Worm (Caenorhabditis elegans) whole organism, L4 larva: ENCODE results near the gene K05F6.12.

Source experiments
- F10B5.3 ChIP-seq: sonication (generic microtip); optimal IDR thresholded peaks from 2 replicates; lab custom pipeline; 2016; ENCODE audit warnings: mild to moderate bottlenecking, missing genetic modification characterization, missing compliant biosample characterization
- F37D6.2 ChIP-seq: sonication (generic microtip); optimal IDR thresholded peaks from 2 replicates; lab custom pipeline; 2016; ENCODE audit warnings: mild to moderate bottlenecking, missing genetic modification characterization, missing compliant biosample characterization
- F44E2.7 ChIP-seq: fragments of 200-800 bp; sonication (Bioruptor generic); IDR thresholded peaks from 2 replicates; pipeline ENCODE4 v2.1.2; 2022; ENCODE audit warnings: missing genetic modification characterization, missing compliant biosample characterization
- F49E8.2 ChIP-seq: sonication (generic microtip); optimal IDR thresholded peaks from 2 replicates; lab custom pipeline; 2016; ENCODE audit warnings: missing compliant biosample characterization, mild to moderate bottlenecking, missing genetic modification characterization, borderline replicate concordance
- T20F7.1 ChIP-seq: fragments of 200-800 bp; sonication (Bioruptor generic); optimal IDR thresholded peaks from 2 replicates; lab custom pipeline; 2018; ENCODE audit warnings: mild to moderate bottlenecking, missing genetic modification characterization, missing compliant biosample characterization
- T26A8.4 ChIP-seq: fragments of 200-800 bp; sonication (Bioruptor generic); IDR thresholded peaks from 2 replicates; pipeline ENCODE4 v1.3.6; 2022; ENCODE audit warnings: missing genetic modification characterization, missing compliant biosample characterization
- Y48G9A.11 ChIP-seq: fragments of 200-800 bp; sonication (Bioruptor generic); IDR thresholded peaks from 2 replicates; pipeline ENCODE4 v1.3.6; 2022; ENCODE audit warnings: missing genetic modification reagents, missing genetic modification characterization, missing compliant biosample characterization
- aha-1 ChIP-seq: fragments of 150-350 bp; peaks from one replicate; lab custom pipeline; 2014; ENCODE audit warnings: missing biosample characterization, missing genetic modification characterization
- aly-2 ChIP-seq: sonication (generic microtip); optimal IDR thresholded peaks from 2 replicates; lab custom pipeline; 2018; ENCODE audit warnings: missing biosample characterization, missing genetic modification characterization
- ama-1 ChIP-seq: fragments of 150-350 bp; optimal IDR thresholded peaks from 2 replicates; lab custom pipeline; 2014; ENCODE audit warnings: inconsistent platforms, mixed read lengths
- arid-1 ChIP-seq: fragments of 200-800 bp; sonication (Bioruptor generic); conservative IDR thresholded peaks from 2 replicates; pipeline ENCODE4 v1.3.6; 2022; ENCODE audit warnings: missing genetic modification reagents, missing genetic modification characterization, missing compliant biosample characterization
- attf-4 ChIP-seq: sonication (generic microtip); optimal IDR thresholded peaks from 3 replicates; lab custom pipeline; 2017; ENCODE audit warnings: missing biosample characterization, missing genetic modification characterization
- ces-1 ChIP-seq: fragments of 150-350 bp; sonication (generic microtip); optimal IDR thresholded peaks from 4 replicates; lab custom pipeline; 2014; ENCODE audit warnings: missing biosample characterization, missing genetic modification reagents, missing genetic modification characterization
- daf-19 ChIP-seq: fragments of 200-800 bp; sonication (Bioruptor generic); conservative IDR thresholded peaks from 2 replicates; pipeline ENCODE4 v1.3.6; 2022; ENCODE audit warnings: missing genetic modification characterization, missing compliant biosample characterization
- dmd-6 ChIP-seq: fragments of 200-800 bp; sonication (Bioruptor generic); IDR thresholded peaks from 2 replicates; pipeline ENCODE4 v1.3.6; 2022; ENCODE audit warnings: missing genetic modification reagents, missing genetic modification characterization, missing compliant biosample characterization
- dmd-9 ChIP-seq: fragments of 200-800 bp; sonication (Bioruptor generic); IDR thresholded peaks from 2 replicates; pipeline ENCODE4 v1.3.6; 2022; ENCODE audit warnings: missing genetic modification reagents, missing genetic modification characterization, missing compliant biosample characterization
- duxl-1 ChIP-seq: sonication (generic microtip); optimal IDR thresholded peaks from 2 replicates; lab custom pipeline; 2016; ENCODE audit warnings: mild to moderate bottlenecking, missing genetic modification characterization, moderate library complexity, missing compliant biosample characterization; ENCODE audit not compliant: poor library complexity
- fkh-10 ChIP-seq: fragments of 150-350 bp; optimal IDR thresholded peaks from 2 replicates; lab custom pipeline; 2014; ENCODE audit warnings: missing biosample characterization, missing genetic modification reagents, missing genetic modification characterization
- gei-8 ChIP-seq: fragments of 200-800 bp; sonication (Bioruptor generic); optimal IDR thresholded peaks from 2 replicates; lab custom pipeline; 2018; ENCODE audit warnings: mild to moderate bottlenecking, missing genetic modification characterization, missing compliant biosample characterization
- hlh-30 ChIP-seq: sonication (generic microtip); optimal IDR thresholded peaks from 2 replicates; lab custom pipeline; 2017; ENCODE audit warnings: antibody characterized with exemption, mild to moderate bottlenecking, missing genetic modification characterization, missing compliant biosample characterization; ENCODE audit not compliant: insufficient read depth
- hmg-1.1 ChIP-seq: fragments of 200-800 bp; sonication (Bioruptor generic); IDR thresholded peaks from 2 replicates; pipeline ENCODE4 v1.3.6; 2022; ENCODE audit warnings: missing genetic modification reagents, missing genetic modification characterization, missing compliant biosample characterization
- jun-1 ChIP-seq: fragments of 150-350 bp; optimal IDR thresholded peaks from 2 replicates; lab custom pipeline; 2014; ENCODE audit warnings: missing biosample characterization, missing genetic modification reagents, missing genetic modification characterization
- lim-7 ChIP-seq: fragments of 200-800 bp; sonication (Bioruptor generic); IDR thresholded peaks from 2 replicates; pipeline ENCODE4 v1.3.6; 2022; ENCODE audit warnings: missing genetic modification characterization, missing compliant biosample characterization
- lin-13 ChIP-seq: fragments of 150-350 bp; optimal IDR thresholded peaks from 2 replicates; lab custom pipeline; 2014; ENCODE audit warnings: missing biosample characterization, missing genetic modification reagents, missing genetic modification characterization
- lin-29 ChIP-seq: fragments of 200-800 bp; sonication (Bioruptor generic); IDR thresholded peaks from 2 replicates; pipeline ENCODE4 v1.3.6; 2022; ENCODE audit warnings: missing genetic modification reagents, missing genetic modification characterization, missing compliant biosample characterization
- lsy-2 ChIP-seq, 2 experiments: fragments of 150-350 bp in 1 of 2; sonication (generic microtip) in 1 of 2; optimal IDR thresholded peaks; 2 replicates each; lab custom pipeline; 2014 to 2017; ENCODE audit warnings: missing biosample characterization in 2 of 2, missing genetic modification characterization in 2 of 2
- madf-5 ChIP-seq, 2 experiments: fragments of 200-800 bp; sonication (Bioruptor generic); IDR thresholded peaks; 2 replicates each; pipeline ENCODE4 v1.3.6; 2022; ENCODE audit warnings: missing compliant biosample characterization in 2 of 2, missing genetic modification characterization in 2 of 2
- mdl-1 ChIP-seq, 2 experiments: fragments of 150-350 bp in 1 of 2; sonication (generic microtip) in 1 of 2; optimal IDR thresholded peaks; 2 replicates each; lab custom pipeline; 2014 to 2017; ENCODE audit warnings: missing biosample characterization in 2 of 2, missing genetic modification characterization in 2 of 2
- mes-2 ChIP-seq: sonication (generic microtip); optimal IDR thresholded peaks from 2 replicates; lab custom pipeline; 2016; ENCODE audit warnings: missing genotype, mild to moderate bottlenecking, missing genetic modification characterization, missing compliant biosample characterization; ENCODE audit not compliant: poor library complexity, severe bottlenecking
- mxl-2 ChIP-seq: fragments of 200-800 bp; sonication (Bioruptor generic); conservative IDR thresholded peaks from 2 replicates; pipeline ENCODE4 v1.3.6; 2022; ENCODE audit warnings: missing genetic modification reagents, missing genetic modification characterization, missing compliant biosample characterization
- mxl-3 ChIP-seq: fragments of 200-800 bp; sonication (Bioruptor generic); optimal IDR thresholded peaks from 2 replicates; lab custom pipeline; 2018; ENCODE audit warnings: mild to moderate bottlenecking, missing genetic modification characterization, missing compliant biosample characterization
- nhr-10 ChIP-seq: fragments of 150-350 bp; optimal IDR thresholded peaks from 2 replicates; lab custom pipeline; 2014; ENCODE audit warnings: missing biosample characterization, missing genetic modification characterization
- nhr-102 ChIP-seq: sonication (generic microtip); optimal IDR thresholded peaks from 2 replicates; lab custom pipeline; 2016; ENCODE audit warnings: mild to moderate bottlenecking, missing genetic modification characterization, moderate library complexity, missing compliant biosample characterization
- nhr-237 ChIP-seq: sonication (generic microtip); optimal IDR thresholded peaks from 2 replicates; lab custom pipeline; 2017; ENCODE audit warnings: missing biosample characterization, missing genetic modification characterization
- nhr-25 ChIP-seq: sonication (generic microtip); optimal IDR thresholded peaks from 2 replicates; lab custom pipeline; 2017; ENCODE audit warnings: missing genetic modification characterization, mild to moderate bottlenecking, missing compliant biosample characterization, antibody characterized with exemption, moderate library complexity, borderline replicate concordance; ENCODE audit not compliant: insufficient read depth
- nhr-28 ChIP-seq: fragments of 150-350 bp; optimal IDR thresholded peaks from 2 replicates; lab custom pipeline; 2014; ENCODE audit warnings: missing biosample characterization, missing genetic modification characterization
- nhr-41 ChIP-seq: fragments of 200-800 bp; sonication (Bioruptor generic); IDR thresholded peaks from 2 replicates; pipeline ENCODE4 v1.3.6; 2022; ENCODE audit warnings: missing genetic modification reagents, missing genetic modification characterization, missing compliant biosample characterization
- nhr-6 ChIP-seq: fragments of 150-350 bp; optimal IDR thresholded peaks from 2 replicates; lab custom pipeline; 2014; ENCODE audit warnings: missing biosample characterization, missing genetic modification characterization
- php-3 ChIP-seq: fragments of 200-800 bp; sonication (Bioruptor generic); IDR thresholded peaks from 2 replicates; pipeline ENCODE4 v1.3.6; 2022; ENCODE audit warnings: missing genetic modification reagents, missing genetic modification characterization, missing compliant biosample characterization
- skn-1 ChIP-seq: fragments of 150-350 bp; optimal IDR thresholded peaks from 2 replicates; lab custom pipeline; 2014; ENCODE audit warnings: missing biosample characterization, missing genetic modification characterization
- snpc-1.2 ChIP-seq: fragments of 200-800 bp; sonication (Bioruptor generic); IDR thresholded peaks from 2 replicates; pipeline ENCODE4 v1.3.6; 2022; ENCODE audit warnings: missing genetic modification reagents, missing genetic modification characterization, missing compliant biosample characterization
- spr-1 ChIP-seq: sonication (generic microtip); optimal IDR thresholded peaks from 2 replicates; lab custom pipeline; 2016; ENCODE audit warnings: mild to moderate bottlenecking, missing genetic modification characterization, missing compliant biosample characterization
- tag-97 ChIP-seq: fragments of 200-800 bp; sonication (Bioruptor generic); IDR thresholded peaks from 2 replicates; pipeline ENCODE4 v1.3.6; 2022; ENCODE audit warnings: missing genetic modification characterization, missing compliant biosample characterization
- tra-1 ChIP-seq: fragments of 200-800 bp; sonication (Bioruptor generic); IDR thresholded peaks from 2 replicates; pipeline ENCODE4 v1.3.6; 2022; ENCODE audit warnings: missing genetic modification reagents, missing genetic modification characterization, missing compliant biosample characterization
- unc-130 ChIP-seq: sonication (generic microtip); optimal IDR thresholded peaks from 2 replicates; lab custom pipeline; 2016; ENCODE audit warnings: missing genetic modification reagents, missing genetic modification characterization, missing compliant biosample characterization
- unc-39 ChIP-seq: sonication (generic microtip); optimal IDR thresholded peaks from 2 replicates; lab custom pipeline; 2017; ENCODE audit warnings: missing biosample characterization, missing genetic modification characterization
- zag-1 ChIP-seq: fragments of 150-350 bp; optimal IDR thresholded peaks from 2 replicates; lab custom pipeline; 2014; ENCODE audit warnings: missing biosample characterization, missing genetic modification characterization
- zfp-3 ChIP-seq: fragments of 200-800 bp; sonication (Bioruptor generic); conservative IDR thresholded peaks from 2 replicates; pipeline ENCODE4 v1.3.6; 2022; ENCODE audit warnings: missing genetic modification reagents, missing genetic modification characterization, missing compliant biosample characterization
- zip-11 ChIP-seq: fragments of 200-800 bp; sonication (Bioruptor generic); IDR thresholded peaks from 2 replicates; pipeline ENCODE4 v1.3.6; 2022; ENCODE audit warnings: missing genetic modification characterization, missing compliant biosample characterization
- zip-2 ChIP-seq: fragments of 150-350 bp; optimal IDR thresholded peaks from 2 replicates; lab custom pipeline; 2014; ENCODE audit warnings: missing biosample characterization, missing genetic modification characterization
- ztf-11 ChIP-seq: fragments of 150-350 bp; optimal IDR thresholded peaks from 2 replicates; lab custom pipeline; 2014; ENCODE audit warnings: missing biosample characterization, missing genetic modification characterization
- ztf-7 ChIP-seq: fragments of 150-350 bp; optimal IDR thresholded peaks from 2 replicates; lab custom pipeline; 2014; ENCODE audit warnings: missing biosample characterization, missing genetic modification characterization

Gene K05F6.12

DNA sequence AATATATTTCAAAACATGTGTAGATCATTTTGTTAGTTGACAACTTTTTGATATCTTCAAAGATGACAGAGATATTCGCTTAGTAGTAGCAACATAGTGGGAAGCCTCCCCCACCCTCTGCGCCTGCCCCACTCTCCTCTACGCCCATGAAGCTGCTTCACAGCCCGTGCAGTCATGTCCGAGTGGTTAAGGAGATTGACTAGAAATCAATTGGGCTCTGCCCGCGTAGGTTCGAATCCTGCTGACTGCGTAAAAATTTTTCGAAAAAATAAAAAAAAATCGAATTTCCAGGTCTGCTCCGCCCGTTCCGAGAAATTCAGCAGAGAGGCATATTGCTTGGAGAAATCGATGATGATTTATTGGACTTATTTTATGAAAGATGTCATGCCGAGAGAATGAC, 25.9 kb upstream of the K05F6.12 start:
- TF ChIP-seq nhr-25 (tag; lab: Kevin White, UChicago) (no peak), unc-39 (tag; lab: Kevin White, UChicago) (no peak), ztf-7 (peak; percentile 45), arid-1 (GFP tag; lab: Robert Waterston, UW) (no peak), aha-1 (tag; lab: Kevin White, UChicago) (peak; percentile 42), nhr-28 (tag; lab: Kevin White, UChicago) (no peak), nhr-102 (tag; lab: Kevin White, UChicago) (no peak), duxl-1 (tag; lab: Kevin White, UChicago) (peak; percentile 86), hlh-30 (tag; lab: Kevin White, UChicago) (no peak), ama-1 (lab: Kevin White, UChicago) (no peak), php-3 (GFP tag; lab: Robert Waterston, UW) (no peak), tag-97 (GFP tag; lab: Robert Waterston, UW) (no peak), aly-2 (tag; lab: Kevin White, UChicago) (no peak), lin-29 (GFP tag; lab: Robert Waterston, UW) (no peak), lim-7 (no peak; the same call in 1 of the 2 replicates), gei-8 (GFP tag; lab: Kevin White, UChicago) (no peak), mxl-3 (GFP tag; lab: Kevin White, UChicago) (no peak), daf-19 (no peak), attf-4 (tag; lab: Kevin White, UChicago) (no peak), unc-130 (no peak), F10B5.3 (peak; percentile 26), nhr-237 (tag; lab: Kevin White, UChicago) (no peak), skn-1 (tag; lab: Kevin White, UChicago) (no peak), F44E2.7 (GFP tag; lab: Robert Waterston, UW) (no peak), lsy-2 (tag; optimal IDR thresholded peaks at IDR 0.05; lab: Kevin White, UChicago) (peak in 1 of 2 experiments; percentile 29), jun-1 (tag; lab: Kevin White, UChicago) (no peak), mes-2 (peak; percentile 80), mxl-2 (GFP tag; lab: Robert Waterston, UW) (0 out of 2 replicates have a peak, but pooled peaks have one; percentile 37), zag-1 (tag; lab: Kevin White, UChicago) (no peak), dmd-6 (GFP tag; lab: Robert Waterston, UW) (peak; percentile 43), nhr-6 (tag; lab: Kevin White, UChicago) (no peak), F37D6.2 (tag; lab: Kevin White, UChicago) (peak; percentile 37), F49E8.2 (tag; lab: Kevin White, UChicago) (peak; percentile 9), zip-11 (GFP tag; lab: Robert Waterston, UW) (no peak), fkh-10 (no peak), madf-5 (GFP tag; IDR thresholded peaks at IDR 0.05; lab: Robert Waterston, UW) (peak in 1 of 2 experiments; percentile 45; a peak in 1 of 4 replicates), snpc-1.2 (peak; percentile 52; the same call in 1 of the 2 replicates), T20F7.1 (GFP tag; lab: Kevin White, UChicago) (no peak), zip-2 (no peak), nhr-41 (GFP tag; lab: Robert Waterston, UW) (0 out of 2 replicates have a peak, but pooled peaks have one; percentile 41), Y48G9A.11 (peak; percentile 65; the same call in 1 of the 2 replicates), dmd-9 (GFP tag; lab: Robert Waterston, UW) (peak; percentile 40; the same call in 1 of the 2 replicates), T26A8.4 (GFP tag; lab: Robert Waterston, UW) (no peak), ces-1 (GFP tag; lab: Kevin White, UChicago) (no peak), zfp-3 (GFP tag; lab: Robert Waterston, UW) (0 out of 2 replicates have a peak, but pooled peaks have one; percentile 64), ztf-11 (tag; lab: Kevin White, UChicago) (no peak), tra-1 (GFP tag; lab: Robert Waterston, UW) (peak; percentile 65), mdl-1 (tag; optimal IDR thresholded peaks at IDR 0.05; lab: Kevin White, UChicago) (no peak), nhr-10 (tag; lab: Kevin White, UChicago) (no peak), hmg-1.1 (GFP tag; lab: Robert Waterston, UW) (peak; percentile 88), spr-1 (peak; percentile 18), lin-13 (GFP tag; lab: Kevin White, UChicago) (peak; percentile 54)
